Fruit fly (Drosophila melanogaster): ENCODE data around the gene sgg.

The sgg gene

dm6 chrX:2588415-2589411 lies 45.0 kb upstream of the sgg start, which contains the start of gene egh (continued):
- no peak for TF ChIP-seq Usf (GFP tag; optimal IDR thresholded peaks at IDR 0.05)
- no peak for TF ChIP-seq CG10321 (GFP tag; IDR thresholded peaks at IDR 0.05)
- no peak for TF ChIP-seq fu2 (GFP tag; optimal IDR thresholded peaks at IDR 0.05)
- no peak for TF ChIP-seq aop (GFP tag; IDR thresholded peaks at IDR 0.05)
- no peak for TF ChIP-seq CG11247 (GFP tag; IDR thresholded peaks at IDR 0.05)
- no peak for TF ChIP-seq NfI (GFP tag; optimal IDR thresholded peaks at IDR 0.05)
- TF ChIP-seq cwo (GFP tag; optimal IDR thresholded peaks at IDR 0.05): no peak
- TF ChIP-seq ap (GFP tag; IDR thresholded peaks at IDR 0.05): no peak
- 0 out of 3 replicates have a peak, but pooled peaks have one; percentile 31 for TF ChIP-seq H15 (GFP tag; IDR thresholded peaks at IDR 0.05)
- peak; percentile 51 for TF ChIP-seq Mes4 (GFP tag; optimal IDR thresholded peaks at IDR 0.05)
- TF ChIP-seq CG1529 (GFP tag; optimal IDR thresholded peaks at IDR 0.05): no peak
- TF ChIP-seq eyg (GFP tag; optimal IDR thresholded peaks at IDR 0.05): no peak
- TF ChIP-seq Stat92E (GFP tag; optimal IDR thresholded peaks at IDR 0.05): no peak
- TF ChIP-seq CG12236 (GFP tag; optimal IDR thresholded peaks at IDR 0.05): no peak
- no peak for TF ChIP-seq CG6175 (GFP tag; IDR thresholded peaks at IDR 0.05)
- TF ChIP-seq zf30C (GFP tag; optimal IDR thresholded peaks at IDR 0.05): no peak
- no peak for TF ChIP-seq Mrtf (GFP tag; IDR thresholded peaks at IDR 0.05)
- no peak; the same call in 1 of the 2 replicates for TF ChIP-seq sob (GFP tag; IDR thresholded peaks at IDR 0.05)
- no peak for TF ChIP-seq CTCF (GFP tag; optimal IDR thresholded peaks at IDR 0.05)
- TF ChIP-seq CG43689 (GFP tag; IDR thresholded peaks at IDR 0.05): no peak
- no peak for TF ChIP-seq schlank (tag; optimal IDR thresholded peaks at IDR 0.05)
- no peak for TF ChIP-seq CG14050 (GFP tag; IDR thresholded peaks at IDR 0.05)
- no peak for TF ChIP-seq CG1233 (GFP tag; optimal IDR thresholded peaks at IDR 0.05)
- TF ChIP-seq peb (GFP tag; IDR thresholded peaks at IDR 0.05): no peak
- TF ChIP-seq hth (optimal IDR thresholded peaks at IDR 0.05): no peak
- no peak for TF ChIP-seq pita (GFP tag; optimal IDR thresholded peaks at IDR 0.05)
- no peak for TF ChIP-seq Atf-2 (GFP tag; optimal IDR thresholded peaks at IDR 0.05)
- TF ChIP-seq cato (GFP tag; optimal IDR thresholded peaks at IDR 0.05; ENCODE audit: borderline replicate concordance): no peak
- TF ChIP-seq CG1602 (GFP tag; optimal IDR thresholded peaks at IDR 0.05): no peak
- TF ChIP-seq Antp (GFP tag; optimal IDR thresholded peaks at IDR 0.05): no peak
- no peak; the same call in 1 of the 2 replicates for TF ChIP-seq crol (GFP tag; IDR thresholded peaks at IDR 0.05)
- no peak for TF ChIP-seq CG1647 (GFP tag; optimal IDR thresholded peaks at IDR 0.05)
- no peak for TF ChIP-seq CG9437 (GFP tag; optimal IDR thresholded peaks at IDR 0.05)
- no peak for TF ChIP-seq CG10462 (GFP tag; optimal IDR thresholded peaks at IDR 0.05)
- peak; percentile 6 for TF ChIP-seq CG17802 (tag; optimal IDR thresholded peaks at IDR 0.05)
- no peak for TF ChIP-seq CG11723 (GFP tag; optimal IDR thresholded peaks at IDR 0.05)
- no peak for TF ChIP-seq TFAM (GFP tag; optimal IDR thresholded peaks at IDR 0.05)
- no peak for TF ChIP-seq sima (GFP tag; optimal IDR thresholded peaks at IDR 0.05)
- peak; percentile 23; the same call in 1 of the 2 replicates for TF ChIP-seq Rfx (GFP tag; IDR thresholded peaks at IDR 0.05)
- TF ChIP-seq crp (GFP tag; optimal IDR thresholded peaks at IDR 0.05): no peak
- no peak for TF ChIP-seq Fer3 (tag; optimal IDR thresholded peaks at IDR 0.05)
- peak; percentile 18 for TF ChIP-seq ewg (GFP tag; optimal IDR thresholded peaks at IDR 0.05)
- TF ChIP-seq al (GFP tag; IDR thresholded peaks at IDR 0.05): peak; percentile 28; the same call in 1 of the 2 replicates
- no peak for TF ChIP-seq CG18619 (GFP tag; optimal IDR thresholded peaks at IDR 0.05)
- TF ChIP-seq CG6689 (GFP tag; IDR thresholded peaks at IDR 0.05): peak; percentile 39; the same call in 1 of the 2 replicates
- no peak for TF ChIP-seq crc (GFP tag; optimal IDR thresholded peaks at IDR 0.05)
- TF ChIP-seq gt (GFP tag; IDR thresholded peaks at IDR 0.05): no peak
- no peak for TF ChIP-seq Doc2 (GFP tag; IDR thresholded peaks at IDR 0.05)
- peak; percentile 67 for TF ChIP-seq Myb (GFP tag; optimal IDR thresholded peaks at IDR 0.05)
- TF ChIP-seq Sox102F (GFP tag; optimal IDR thresholded peaks at IDR 0.05): no peak

All from whole organism, embryonic.